Worm (Caenorhabditis elegans): ENCODE data around the gene col-86.
A peak's percentile ranks its signal among the peaks of the same experiment; 100 is the strongest.
"Not testable (repeated sequence)": the region's sequence is repeated elsewhere in the genome, so short reads cannot be mapped to it uniquely, and the experiment has no call there.

The col-86 gene

ce11 chrII:13047609-13048008 is 50.5 kb downstream of the col-86 start, which contains the start of gene F42G4.2:
TSS of gene F42G4.2 (plus strand) at chrII:13047909.
- not testable (repeated sequence) for TF ChIP-seq aly-2, nhr-237, lin-15B (tag; optimal IDR thresholded peaks at IDR 0.05)

DNA sequence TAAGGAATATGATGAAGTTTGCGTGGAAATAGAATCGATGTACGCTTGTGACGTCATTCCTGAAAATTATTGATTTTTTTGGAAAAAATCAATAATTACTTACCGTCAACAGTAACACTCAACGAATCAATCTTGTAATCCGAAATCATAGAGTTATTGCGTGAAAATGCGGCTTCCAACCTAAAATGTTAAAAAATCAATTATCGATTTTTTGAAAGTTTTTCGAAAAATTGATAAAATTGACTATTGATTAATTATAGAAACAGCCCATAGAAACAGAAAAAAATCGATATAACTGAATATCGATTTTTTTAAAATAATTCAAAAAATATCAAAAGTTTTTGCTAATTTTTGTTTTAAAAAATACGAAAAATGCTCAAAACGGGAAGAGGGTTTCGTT is 51.0 kb downstream of the col-86 start, which contains the start of gene F42G4.7:
Gene F42G4.7 (minus strand): TSS at position 185 of the 400 bp plus-strand sequence.
- peak; percentile 67 for TF ChIP-seq ceh-28 (tag; optimal IDR thresholded peaks at IDR 0.05)
